Worm (Caenorhabditis elegans) whole organism, L4 larva: ENCODE data around the gene Y47D3A.13.

ENCODE experiments used
- arid-1 ChIP-seq: fragments of 200-800 bp; sonication (Bioruptor generic); conservative IDR thresholded peaks from 2 replicates; pipeline ENCODE4 v1.3.6; 2022; ENCODE audit warnings: missing genetic modification reagents, missing genetic modification characterization, missing compliant biosample characterization
- egl-27 ChIP-seq: sonication (generic microtip); optimal IDR thresholded peaks from 3 replicates; lab custom pipeline; 2017; ENCODE audit warnings: missing biosample characterization, missing genetic modification reagents, missing genetic modification characterization
- lin-15B ChIP-seq: fragments of 150-350 bp; sonication (generic microtip); optimal IDR thresholded peaks from 3 replicates; lab custom pipeline; 2014; ENCODE audit warnings: missing biosample characterization, missing genetic modification characterization

DNA sequence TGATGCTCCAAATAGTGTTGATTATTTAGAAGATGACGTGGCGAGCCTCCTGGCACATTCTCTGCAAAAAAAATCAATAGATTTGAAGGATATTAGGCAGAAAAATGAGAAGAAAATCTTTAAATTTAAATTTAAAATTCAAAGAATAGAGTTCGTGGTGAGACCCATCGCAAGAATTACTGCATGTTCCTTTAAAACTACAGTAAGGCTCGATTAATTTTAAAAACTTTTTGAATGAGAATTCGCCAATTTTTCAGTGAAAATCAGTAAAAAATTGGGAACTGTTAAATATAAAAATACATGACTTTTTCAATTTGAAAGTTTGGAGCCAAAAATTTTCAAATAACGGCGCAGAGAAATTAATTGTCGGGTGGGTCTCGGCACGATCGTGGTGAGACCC is 28.8 kb downstream of the Y47D3A.13 start, which contains the start of gene tra-1:
- TF ChIP-seq lin-15B (tag; lab: Kevin White, UChicago), result no peak
- no peak for TF ChIP-seq arid-1 (GFP tag; lab: Robert Waterston, UW)
- TF ChIP-seq egl-27 (tag; lab: Kevin White, UChicago), result no peak
